Worm (Caenorhabditis elegans) whole organism, L3 larva: Measurements from ENCODE around the gene srg-7.

Source experiments
- egl-27 ChIP-seq: sonication (generic microtip); optimal IDR thresholded peaks from 4 replicates; lab custom pipeline; 2017; ENCODE audit warnings: missing biosample characterization, missing genetic modification reagents, missing genetic modification characterization
- fkh-10 ChIP-seq: sonication (generic microtip); optimal IDR thresholded peaks from 2 replicates; lab custom pipeline; 2017; ENCODE audit warnings: missing biosample characterization, missing genetic modification reagents, missing genetic modification characterization
- nfya-1 ChIP-seq: sonication (generic microtip); optimal IDR thresholded peaks from 2 replicates; lab custom pipeline; 2017; ENCODE audit warnings: missing genetic modification characterization, mild to moderate bottlenecking, missing compliant biosample characterization, antibody characterized with exemption, moderate library complexity; ENCODE audit not compliant: insufficient read depth
- nhr-11 ChIP-seq: fragments of 150-350 bp; optimal IDR thresholded peaks from 2 replicates; lab custom pipeline; 2014; ENCODE audit warnings: missing biosample characterization, missing genetic modification characterization
- nhr-23 ChIP-seq: fragments of 150-350 bp; optimal IDR thresholded peaks from 2 replicates; lab custom pipeline; 2014; ENCODE audit warnings: missing biosample characterization, missing genetic modification reagents, missing genetic modification characterization
- nhr-237 ChIP-seq: fragments of 150-350 bp; optimal IDR thresholded peaks from 2 replicates; lab custom pipeline; 2014; ENCODE audit warnings: missing biosample characterization, missing genetic modification characterization
- pha-4 ChIP-seq: fragments of 150-350 bp; optimal IDR thresholded peaks from 2 replicates; lab custom pipeline; 2014; ENCODE audit warnings: missing biosample characterization, missing genetic modification reagents, missing genetic modification characterization
- zag-1 ChIP-seq: fragments of 150-350 bp; optimal IDR thresholded peaks from 2 replicates; lab custom pipeline; 2014; ENCODE audit warnings: missing biosample characterization, missing genetic modification characterization

DNA sequence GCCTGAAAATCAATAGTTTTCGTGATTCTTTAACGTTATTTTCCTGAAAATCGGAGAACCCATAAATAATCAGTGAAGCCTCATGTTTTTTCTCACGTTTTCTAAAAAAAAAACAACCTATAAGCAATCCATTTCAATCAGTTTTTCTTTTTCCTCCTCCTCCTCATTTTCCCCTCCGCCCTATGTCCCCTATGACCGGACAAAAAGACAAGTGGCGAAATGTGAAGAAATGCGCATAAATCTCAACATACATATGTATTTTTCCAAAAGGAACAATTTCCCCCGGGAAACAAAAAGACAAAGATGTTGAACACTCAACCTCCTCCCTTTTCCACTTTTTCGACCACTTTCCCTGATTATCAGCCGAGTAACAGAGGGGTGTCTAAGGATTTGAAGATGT is 47.6 kb upstream of the srg-7 start:
- TF ChIP-seq nhr-23 (tag; lab: Kevin White, UChicago): no peak
- no peak for TF ChIP-seq nhr-237 (tag; lab: Kevin White, UChicago)
- no peak for TF ChIP-seq egl-27
- no peak for TF ChIP-seq zag-1
- no peak for TF ChIP-seq pha-4 (tag; lab: Kevin White, UChicago)
- TF ChIP-seq fkh-10 (GFP tag; lab: Kevin White, UChicago): no peak
- no peak for TF ChIP-seq nfya-1
- no peak for TF ChIP-seq nhr-11 (tag; lab: Kevin White, UChicago)
